Worm (Caenorhabditis elegans) whole organism, dauer: ENCODE data around the gene ddl-1.
"Not testable (repeated sequence)": the region's sequence is repeated elsewhere in the genome, so short reads cannot be mapped to it uniquely, and the experiment has no call there.

Experiments
- unc-62 ChIP-seq: sonication (generic microtip); optimal IDR thresholded peaks from 2 replicates; lab custom pipeline; 2017; ENCODE audit warnings: missing biosample characterization, missing genetic modification reagents, missing genetic modification characterization

ddl-1 gene

ce11 chrII:5660736-5661734, 12.9 kb upstream of the ddl-1 start, which contains the start of the genes ift-43 and mdt-26:
Gene ift-43 (minus strand): TSS chrII:5660786.
Gene mdt-26 (plus strand): TSS chrII:5661181.
- TF ChIP-seq unc-62 (GFP tag; lab: Kevin White, UChicago): no peak

ce11 chrII:5660155-5660554, 12.0 kb upstream of the ddl-1 start:
- TF ChIP-seq unc-62 (GFP tag; lab: Kevin White, UChicago): no peak

- TF ChIP-seq unc-62 (GFP tag; lab: Kevin White, UChicago): no peak
Measured at ce11 chrII:5659675-5660074, 11.5 kb upstream of the ddl-1 start, which contains the start of gene fut-3. Gene fut-3 (minus strand): TSS chrII:5659775.

ce11 chrII:5654215-5654614, 6.0 kb upstream of the ddl-1 start, which contains the start of gene F59E12.1:
Gene F59E12.1 (plus strand): TSS chrII:5654515.
- TF ChIP-seq unc-62 (GFP tag; lab: Kevin White, UChicago): no peak

ce11 chrII:5652334-5652733, 4.2 kb upstream of the ddl-1 start, which contains the start of gene bli-2:
Gene bli-2 (minus strand): TSS chrII:5652434.
- no peak for TF ChIP-seq unc-62 (GFP tag; lab: Kevin White, UChicago)

ce11 chrII:5651426-5651825, 3.3 kb upstream of the ddl-1 start:
- TF ChIP-seq unc-62 (GFP tag; lab: Kevin White, UChicago): no peak

ce11 chrII:5649236-5650004, 1.2 kb upstream of the ddl-1 start, which contains the start of the genes sam-4, F59E12.17 and zyg-1:
Gene sam-4 (minus strand): TSS chrII:5649286.
Gene F59E12.17 (minus strand): TSS chrII:5649470.
Gene zyg-1 (plus strand): TSS chrII:5649748.
- TF ChIP-seq unc-62 (GFP tag; lab: Kevin White, UChicago): no peak

- TF ChIP-seq unc-62 (GFP tag; lab: Kevin White, UChicago): no peak
Measured at ce11 chrII:5646942-5647341, 1.2 kb downstream of the ddl-1 start, which contains the start of gene F59E12.9. Gene F59E12.9 (minus strand): TSS chrII:5647042.

- TF ChIP-seq unc-62 (GFP tag; lab: Kevin White, UChicago): no peak
Measured at ce11 chrII:5642110-5642509, 6.1 kb downstream of the ddl-1 start.

ce11 chrII:5640362-5641079, 7.7 kb downstream of the ddl-1 start:
- no peak for TF ChIP-seq unc-62 (GFP tag; lab: Kevin White, UChicago)

ce11 chrII:5638059-5638458, 10.1 kb downstream of the ddl-1 start, which contains the start of gene F59E12.3:
Gene F59E12.3 (plus strand): TSS chrII:5638359.
- TF ChIP-seq unc-62 (GFP tag; lab: Kevin White, UChicago): no peak

- no peak for TF ChIP-seq unc-62 (GFP tag; lab: Kevin White, UChicago)
Measured at ce11 chrII:5636826-5637225, 11.3 kb downstream of the ddl-1 start, which contains the start of gene F59E12.8. Gene F59E12.8 (minus strand): TSS chrII:5636926.

- no peak for TF ChIP-seq unc-62 (GFP tag; lab: Kevin White, UChicago)
Measured at ce11 chrII:5633453-5633852, 14.7 kb downstream of the ddl-1 start.

- TF ChIP-seq unc-62 (GFP tag; lab: Kevin White, UChicago): not testable (repeated sequence)
Measured at ce11 chrII:5630851-5631401, 17.2 kb downstream of the ddl-1 start, which contains the start of the genes F59E12.6 and npl-4.1. Gene F59E12.6 (minus strand): TSS chrII:5630951. Gene npl-4.1 (plus strand): TSS chrII:5631351.
